Comparison of ENCODE assay signal across 1 fruit fly cellular context in the genomic region with DNA sequence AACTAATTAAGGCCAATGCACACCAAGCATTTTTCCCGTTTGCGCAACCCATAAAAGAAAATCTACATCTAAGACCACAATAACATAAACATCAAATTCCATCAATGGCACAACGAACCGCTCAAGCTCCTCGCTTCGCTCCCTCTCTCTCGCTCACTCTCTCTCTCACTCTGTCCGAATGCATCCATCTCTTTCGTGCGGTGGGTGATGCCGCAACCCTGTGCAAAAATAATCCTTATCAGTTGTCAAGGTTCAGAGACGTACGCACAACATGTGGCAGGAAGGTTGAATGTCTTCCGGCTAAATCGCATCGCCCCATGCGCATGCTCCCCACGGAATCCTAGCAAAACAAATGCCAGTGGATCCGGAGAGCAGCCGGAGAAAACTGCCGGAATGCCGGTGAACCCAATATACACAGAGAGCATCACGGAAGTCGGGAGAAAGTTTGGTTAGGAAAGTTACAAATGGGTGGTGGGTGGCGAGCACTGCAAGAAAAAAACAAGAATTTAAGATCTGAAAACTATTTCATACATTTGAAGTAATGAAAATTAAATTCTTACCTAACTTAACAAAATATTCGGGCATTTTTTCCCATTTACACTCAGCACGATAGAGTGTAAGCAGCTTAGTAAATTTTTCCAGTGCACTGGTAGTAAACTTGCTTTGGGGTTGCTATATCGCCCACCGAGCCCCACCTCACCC.
TF ChIP-seq lines count a peak whose summit lies in the region.

No protein-coding gene starts in this region.

TF ChIP-seq in whole organism, embryonic, 481 proteins besides CTCF, POLR2A, EP300 and RAD21 (continued from another document):
- TF ChIP-seq MBD-R2 (GFP tag; IDR thresholded peaks at IDR 0.05; lab: Robert Waterston, UW) (peak; percentile 93), C15 (GFP tag; IDR thresholded peaks at IDR 0.05; lab: Robert Waterston, UW) (peak; percentile 88), nerfin-1 (tag; optimal IDR thresholded peaks at IDR 0.05; lab: Kevin White, UChicago) (peak; percentile 98), CG34376 (GFP tag; optimal IDR thresholded peaks at IDR 0.05; lab: Kevin White, UChicago) (peak; percentile 94), CG7839 (tag; optimal IDR thresholded peaks at IDR 0.05; lab: Kevin White, UChicago) (peak; percentile 95), CG15269 (tag; optimal IDR thresholded peaks at IDR 0.05; lab: Kevin White, UChicago) (peak; percentile 95), Spps (tag; optimal IDR thresholded peaks at IDR 0.05; lab: Kevin White, UChicago) (peak; percentile 61), mirr (GFP tag; optimal IDR thresholded peaks at IDR 0.05; lab: Kevin White, UChicago) (peak; percentile 84), CG31224 (GFP tag; IDR thresholded peaks at IDR 0.05; lab: Robert Waterston, UW) (peak; percentile 91), dmrt99B (tag; optimal IDR thresholded peaks at IDR 0.05; lab: Kevin White, UChicago) (peak; percentile 95), chinmo (GFP tag; IDR thresholded peaks at IDR 0.05; lab: Robert Waterston, UW; ENCODE audit: partially characterized antibody) (0 out of 4 replicates have a peak, but pooled peaks have one; percentile 33), CG11695 (GFP tag; IDR thresholded peaks at IDR 0.05; lab: Robert Waterston, UW) (peak; percentile 89), tgo (GFP tag; IDR thresholded peaks at IDR 0.05; lab: Robert Waterston, UW) (peak; percentile 95), Ptx1 (GFP tag; IDR thresholded peaks at IDR 0.05; lab: Robert Waterston, UW) (peak; percentile 92), NC2α (GFP tag; optimal IDR thresholded peaks at IDR 0.05; lab: Kevin White, UChicago) (peak; percentile 53), D19A (tag; optimal IDR thresholded peaks at IDR 0.05; lab: Kevin White, UChicago) (peak; percentile 82), YL-1 (GFP tag; optimal IDR thresholded peaks at IDR 0.05; lab: Kevin White, UChicago) (peak; percentile 61)
